Worm (Caenorhabditis elegans): ENCODE results near the gene nars-2.
A peak's percentile ranks its signal among the peaks of the same experiment; 100 is the strongest.

Gene nars-2

ce11 chrIII:11471336-11471735 lies 29.2 kb downstream of the nars-2 start:
- TF ChIP-seq eyg-1 (tag; optimal IDR thresholded peaks at IDR 0.05), result no peak
- TF ChIP-seq mec-3 (tag; optimal IDR thresholded peaks at IDR 0.05; ENCODE audit: borderline replicate concordance), result no peak
- no peak for TF ChIP-seq pax-1 (tag; optimal IDR thresholded peaks at IDR 0.05)
- TF ChIP-seq T23F11.4 (GFP tag; optimal IDR thresholded peaks at IDR 0.05), result no peak
- TF ChIP-seq ztf-16 (tag; optimal IDR thresholded peaks at IDR 0.05), result no peak
- no peak for TF ChIP-seq ama-1 (optimal IDR thresholded peaks at IDR 0.05)
- TF ChIP-seq syd-9 (tag; optimal IDR thresholded peaks at IDR 0.05), result no peak
- TF ChIP-seq pha-2 (tag; optimal IDR thresholded peaks at IDR 0.05), result no peak
- no peak for TF ChIP-seq hlh-8 (tag; optimal IDR thresholded peaks at IDR 0.05)
- no peak for TF ChIP-seq unc-55 (GFP tag; optimal IDR thresholded peaks at IDR 0.05)
- TF ChIP-seq ttx-3 (tag; optimal IDR thresholded peaks at IDR 0.05), result no peak

- TF ChIP-seq nfya-1 (tag; optimal IDR thresholded peaks at IDR 0.05), result peak; percentile 94
- TF ChIP-seq madf-2 (tag; optimal IDR thresholded peaks at IDR 0.05), result no peak
Measured at ce11 chrIII:11470311-11470858, 30.2 kb downstream of the nars-2 start, which contains the start of gene bed-2. Gene bed-2, minus strand, starts transcription at chrIII:11470808.

- TF ChIP-seq elt-2 (tag; optimal IDR thresholded peaks at IDR 0.05), result no peak
- TF ChIP-seq nhr-11 (tag; optimal IDR thresholded peaks at IDR 0.05), result no peak
- TF ChIP-seq pqm-1 (tag; optimal IDR thresholded peaks at IDR 0.05), result no peak
- no peak for TF ChIP-seq unc-42 (tag; optimal IDR thresholded peaks at IDR 0.05)
- no peak for TF ChIP-seq ceh-18 (tag; optimal IDR thresholded peaks at IDR 0.05)
- TF ChIP-seq pag-3 (tag; optimal IDR thresholded peaks at IDR 0.05; ENCODE audit: borderline replicate concordance), result no peak
- no peak for TF ChIP-seq ceh-30 (tag; optimal IDR thresholded peaks at IDR 0.05)
- TF ChIP-seq nfya-1 (tag; optimal IDR thresholded peaks at IDR 0.05), result peak; percentile 1
- TF ChIP-seq mec-3 (tag; optimal IDR thresholded peaks at IDR 0.05; ENCODE audit: borderline replicate concordance), result no peak
- TF ChIP-seq sox-4 (tag; optimal IDR thresholded peaks at IDR 0.05), result no peak
- no peak for TF ChIP-seq C38D4.7 (GFP tag; optimal IDR thresholded peaks at IDR 0.05)
- TF ChIP-seq lim-6 (tag; optimal IDR thresholded peaks at IDR 0.05), result no peak
- peak; percentile 44 for TF ChIP-seq ceh-34 (tag; optimal IDR thresholded peaks at IDR 0.05)
- TF ChIP-seq ref-2 (tag; optimal IDR thresholded peaks at IDR 0.05), result peak; percentile 30
- no peak for TF ChIP-seq ceh-14 (tag; optimal IDR thresholded peaks at IDR 0.05)
- no peak for TF ChIP-seq unc-55 (GFP tag; optimal IDR thresholded peaks at IDR 0.05)
- peak; percentile 2 for TF ChIP-seq pha-2 (tag; optimal IDR thresholded peaks at IDR 0.05)
- peak; percentile 32 for TF ChIP-seq ceh-19 (GFP tag; optimal IDR thresholded peaks at IDR 0.05)
- TF ChIP-seq C08G9.2 (tag; optimal IDR thresholded peaks at IDR 0.05), result no peak
- no peak for TF ChIP-seq eyg-1 (tag; optimal IDR thresholded peaks at IDR 0.05)
- TF ChIP-seq fkh-10 (GFP tag; optimal IDR thresholded peaks at IDR 0.05), result no peak
- TF ChIP-seq ztf-16 (tag; optimal IDR thresholded peaks at IDR 0.05), result no peak
- TF ChIP-seq K02D7.2 (tag; optimal IDR thresholded peaks at IDR 0.05), result peak; percentile 4
Measured at ce11 chrIII:11467631-11468481, 32.7 kb downstream of the nars-2 start.

ce11 chrIII:11466420-11467188 lies 33.9 kb downstream of the nars-2 start:
- no peak for TF ChIP-seq madf-2 (tag; optimal IDR thresholded peaks at IDR 0.05)
- TF ChIP-seq hlh-30 (tag; optimal IDR thresholded peaks at IDR 0.05; ENCODE audit: insufficient read depth), result peak; percentile 75
- peak; percentile 26 for TF ChIP-seq ref-2 (tag; optimal IDR thresholded peaks at IDR 0.05)
- TF ChIP-seq K09A11.1 (tag; optimal IDR thresholded peaks at IDR 0.05; ENCODE audit: insufficient read depth), result no peak
- peak; percentile 57 for TF ChIP-seq ceh-34 (tag; optimal IDR thresholded peaks at IDR 0.05)
- TF ChIP-seq tbx-2 (tag; optimal IDR thresholded peaks at IDR 0.05), result peak; percentile 50
- no peak for TF ChIP-seq ceh-19 (GFP tag; optimal IDR thresholded peaks at IDR 0.05)
- TF ChIP-seq hlh-6 (tag; optimal IDR thresholded peaks at IDR 0.05), result peak; percentile 49
- peak; percentile 64 for TF ChIP-seq ceh-48 (tag; optimal IDR thresholded peaks at IDR 0.05)
- peak; percentile 3 for TF ChIP-seq C08G9.2 (tag; optimal IDR thresholded peaks at IDR 0.05)
- peak; percentile 52 for TF ChIP-seq nfya-1 (tag; optimal IDR thresholded peaks at IDR 0.05)
- TF ChIP-seq nhr-11 (tag; optimal IDR thresholded peaks at IDR 0.05), result no peak
- peak; percentile 34 for TF ChIP-seq ceh-31 (tag; optimal IDR thresholded peaks at IDR 0.05)
